Fruit fly (Drosophila melanogaster): Measurements from ENCODE around the gene CG33181.

DNA sequence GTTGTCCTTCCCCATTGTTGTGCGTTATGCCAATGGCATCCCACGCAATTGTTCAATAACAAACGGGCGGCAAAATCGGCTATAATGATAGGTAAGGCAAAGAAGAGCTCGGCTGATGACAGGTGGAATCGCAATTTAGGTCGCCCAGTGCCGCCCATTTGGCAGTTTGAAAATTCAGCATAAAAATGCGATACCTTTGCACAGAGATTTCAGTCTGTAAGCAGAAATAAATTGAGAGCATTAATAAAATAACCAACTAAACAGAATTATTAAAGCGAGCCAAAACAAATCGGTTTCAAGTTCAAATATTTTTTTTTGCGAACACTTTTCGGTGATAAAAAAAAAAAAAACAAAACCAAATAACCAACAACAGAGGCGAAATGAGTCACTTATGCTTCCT is 5.5 kb upstream of the CG33181 start, which contains the start of gene CG33223:
- TF ChIP-seq fkh (GFP tag; optimal IDR thresholded peaks at IDR 0.05) (no peak), CG16779 (tag; optimal IDR thresholded peaks at IDR 0.05) (no peak), Sox102F (GFP tag; optimal IDR thresholded peaks at IDR 0.05) (no peak), CG6276 (GFP tag; optimal IDR thresholded peaks at IDR 0.05) (no peak), fd59A (GFP tag; optimal IDR thresholded peaks at IDR 0.05) (no peak), OdsH (GFP tag; optimal IDR thresholded peaks at IDR 0.05) (no peak)

All from whole organism, prepupa.